Fruit fly (Drosophila melanogaster): ENCODE results near the gene DCX-EMAP.

DNA sequence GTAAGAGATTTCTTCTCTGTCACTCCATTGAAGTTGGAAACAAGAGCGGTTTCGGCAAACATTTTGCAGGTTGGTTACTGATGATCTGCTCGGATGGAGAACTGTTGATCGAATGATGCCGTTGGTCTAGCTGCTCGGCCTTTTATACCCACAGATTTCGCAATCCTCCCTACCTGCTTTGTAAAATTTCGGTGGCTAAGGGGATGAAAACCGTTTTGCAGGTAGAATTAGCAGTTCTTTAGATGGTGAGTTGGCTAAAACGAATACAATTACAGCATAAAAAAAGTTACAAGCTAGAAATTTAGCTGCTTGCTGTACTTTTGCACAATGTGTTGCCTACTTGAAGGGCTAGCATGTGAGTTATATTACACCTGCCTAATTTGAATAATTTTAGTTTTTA lies 40.6 kb downstream of the DCX-EMAP start, which contains the start of gene CG13465:
- no peak for TF ChIP-seq CG15269 (tag; optimal IDR thresholded peaks at IDR 0.05)
- no peak for TF ChIP-seq CG6254 (GFP tag; optimal IDR thresholded peaks at IDR 0.05)
- TF ChIP-seq D19A (tag; optimal IDR thresholded peaks at IDR 0.05) = no peak
- TF ChIP-seq CG14014 (GFP tag; IDR thresholded peaks at IDR 0.05) = no peak
- TF ChIP-seq toy (GFP tag; IDR thresholded peaks at IDR 0.05) = no peak
- TF ChIP-seq CG4730 (GFP tag; IDR thresholded peaks at IDR 0.05) = no peak
- no peak for TF ChIP-seq lov (optimal IDR thresholded peaks at IDR 0.05)
- TF ChIP-seq lov (GFP tag; IDR thresholded peaks at IDR 0.05) = no peak
